Fruit fly (Drosophila melanogaster): ENCODE measurements around the gene CG15888.

- TF ChIP-seq vri (GFP tag; optimal IDR thresholded peaks at IDR 0.05) (no peak), CG31627 (GFP tag; optimal IDR thresholded peaks at IDR 0.05) (no peak), Sox14 (GFP tag; optimal IDR thresholded peaks at IDR 0.05) (no peak), Eip78C (GFP tag) (no peak)
Observed at dm6 chr3R:13304512-13305069, 18.3 kb upstream of the CG15888 start.
